Fruit fly (Drosophila melanogaster) S2 (cell line): ENCODE data around the gene RecQ4.

Experiments
- CG8478 ChIP-seq: fragments of >200 bp; optimal IDR thresholded peaks from 2 replicates; lab custom pipeline; 2018
- CTCF ChIP-seq, 2 experiments: fragments of >200 bp; optimal IDR thresholded peaks; 2 replicates each; lab custom pipeline; 2018

DNA sequence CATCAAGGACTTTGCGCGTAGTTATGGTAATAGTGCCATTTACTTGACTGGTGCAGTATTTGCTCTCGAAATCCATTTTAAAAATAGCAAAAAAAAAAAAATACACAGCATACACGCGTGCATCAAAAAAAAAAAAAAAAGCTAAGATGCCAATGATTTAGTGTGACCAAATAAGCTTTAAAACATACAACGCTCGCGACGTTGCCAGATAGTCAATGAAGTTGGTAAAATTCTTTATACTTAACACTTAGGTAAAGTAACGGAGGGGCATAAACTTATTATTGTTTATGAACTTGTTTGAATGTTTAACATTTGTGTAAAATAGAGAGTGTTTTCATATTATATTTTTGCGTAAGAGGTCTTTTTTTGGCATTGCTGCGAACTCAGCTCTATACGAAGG, 34.8 kb upstream of the RecQ4 start, which contains the start of gene tut:
- TF ChIP-seq CTCF (optimal IDR thresholded peaks at IDR 0.05; lab: Kevin White, UChicago) (no peak), CG8478 (lab: Kevin White, UChicago) (no peak)
